Worm (Caenorhabditis elegans): ENCODE results near the gene clec-239.

The clec-239 gene

ce11 chrV:17000635-17001034 is 44.3 kb downstream of the clec-239 start:
- TF ChIP-seq ceh-34 (tag; optimal IDR thresholded peaks at IDR 0.05) (no peak), ahr-1 (tag; optimal IDR thresholded peaks at IDR 0.05) (no peak), odd-2 (tag; optimal IDR thresholded peaks at IDR 0.05) (no peak), nfya-1 (tag; optimal IDR thresholded peaks at IDR 0.05) (no peak), dmd-4 (tag; optimal IDR thresholded peaks at IDR 0.05; ENCODE audit: borderline replicate concordance) (no peak), sox-4 (tag; optimal IDR thresholded peaks at IDR 0.05) (no peak), ceh-2 (tag; optimal IDR thresholded peaks at IDR 0.05) (no peak), mec-3 (tag; optimal IDR thresholded peaks at IDR 0.05; ENCODE audit: borderline replicate concordance) (no peak), C08G9.2 (tag; optimal IDR thresholded peaks at IDR 0.05) (no peak)

- TF ChIP-seq K02D7.2 (tag; optimal IDR thresholded peaks at IDR 0.05) (no peak), gmeb-2 (tag; optimal IDR thresholded peaks at IDR 0.05) (no peak), sox-2 (GFP tag; IDR thresholded peaks at IDR 0.05) (no peak), tbx-7 (tag; optimal IDR thresholded peaks at IDR 0.05) (no peak), C38D4.7 (GFP tag; optimal IDR thresholded peaks at IDR 0.05) (no peak), ceh-9 (tag; optimal IDR thresholded peaks at IDR 0.05) (no peak), ceh-34 (tag; optimal IDR thresholded peaks at IDR 0.05) (no peak), lin-11 (tag; optimal IDR thresholded peaks at IDR 0.05) (no peak), ref-2 (tag; optimal IDR thresholded peaks at IDR 0.05) (no peak), ceh-48 (tag; optimal IDR thresholded peaks at IDR 0.05) (no peak)
Measured at ce11 chrV:17001167-17001566, 44.8 kb downstream of the clec-239 start, which contains the start of gene sri-9. Gene sri-9 (plus strand): TSS chrV:17001467.

ce11 chrV:17005189-17005588 is 48.9 kb downstream of the clec-239 start, which contains the start of gene srh-131:
Gene srh-131 (plus strand): TSS chrV:17005489.
- TF ChIP-seq tbx-7 (tag; optimal IDR thresholded peaks at IDR 0.05) (no peak), hlh-30 (tag; optimal IDR thresholded peaks at IDR 0.05; ENCODE audit: insufficient read depth) (no peak), elt-2 (tag; optimal IDR thresholded peaks at IDR 0.05) (no peak), tbx-2 (tag; optimal IDR thresholded peaks at IDR 0.05) (no peak), K09A11.1 (tag; optimal IDR thresholded peaks at IDR 0.05; ENCODE audit: insufficient read depth) (no peak), ceh-19 (GFP tag; optimal IDR thresholded peaks at IDR 0.05) (no peak), pha-2 (tag; optimal IDR thresholded peaks at IDR 0.05) (no peak), hlh-13 (GFP tag; optimal IDR thresholded peaks at IDR 0.05) (no peak), ceh-34 (tag; optimal IDR thresholded peaks at IDR 0.05) (no peak), madf-2 (tag; optimal IDR thresholded peaks at IDR 0.05) (no peak), fkh-6 (tag; optimal IDR thresholded peaks at IDR 0.05) (no peak), ceh-9 (tag; optimal IDR thresholded peaks at IDR 0.05) (no peak), unc-55 (GFP tag; optimal IDR thresholded peaks at IDR 0.05) (no peak), ceh-2 (tag; optimal IDR thresholded peaks at IDR 0.05) (no peak), rnt-1 (tag; optimal IDR thresholded peaks at IDR 0.05) (no peak), nfya-1 (tag; optimal IDR thresholded peaks at IDR 0.05) (no peak)
